Worm (Caenorhabditis elegans): ENCODE measurements around the gene rab-30.

- TF ChIP-seq flt-1 (GFP tag; IDR thresholded peaks at IDR 0.05), result no peak
- no peak for TF ChIP-seq ztf-23 (GFP tag; IDR thresholded peaks at IDR 0.05)
- TF ChIP-seq tab-1 (GFP tag; IDR thresholded peaks at IDR 0.05), result no peak
- no peak for TF ChIP-seq ztf-29 (GFP tag; IDR thresholded peaks at IDR 0.05)
- no peak for TF ChIP-seq klf-2 (GFP tag; conservative IDR thresholded peaks at IDR 0.05)
These were observed 37.4 kb upstream of the rab-30 start for ce11 chrIII:10523025-10523424.

All from whole organism, midembryonic.